Worm (Caenorhabditis elegans) whole organism, late embryonic: Measurements from ENCODE around the gene C04G2.5.

Experiments
- F13H6.1 ChIP-seq: sonication (generic microtip); optimal IDR thresholded peaks from 2 replicates; lab custom pipeline; 2016; ENCODE audit warnings: missing genetic modification characterization, missing compliant biosample characterization
- K02D7.2 ChIP-seq: sonication (generic microtip); optimal IDR thresholded peaks from 2 replicates; lab custom pipeline; 2017; ENCODE audit warnings: mild to moderate bottlenecking, missing genetic modification characterization, missing compliant biosample characterization
- K09A11.1 ChIP-seq: sonication (generic microtip); optimal IDR thresholded peaks from 2 replicates; lab custom pipeline; 2017; ENCODE audit warnings: antibody characterized with exemption, mild to moderate bottlenecking, missing genetic modification characterization, missing compliant biosample characterization; ENCODE audit not compliant: insufficient read depth
- ahr-1 ChIP-seq: sonication (generic microtip); optimal IDR thresholded peaks from 2 replicates; lab custom pipeline; 2016; ENCODE audit warnings: missing genetic modification characterization, missing compliant biosample characterization
- ama-1 ChIP-seq: fragments of 150-350 bp; optimal IDR thresholded peaks from 2 replicates; lab custom pipeline; 2014
- ceh-19 ChIP-seq: fragments of 200-800 bp; sonication (Bioruptor generic); optimal IDR thresholded peaks from 2 replicates; lab custom pipeline; 2018; ENCODE audit warnings: mild to moderate bottlenecking, missing genetic modification characterization, missing compliant biosample characterization
- ceh-22 ChIP-seq: sonication (generic microtip); optimal IDR thresholded peaks from 2 replicates; lab custom pipeline; 2017; ENCODE audit warnings: missing biosample characterization, missing genetic modification characterization
- ceh-31 ChIP-seq: sonication (generic microtip); optimal IDR thresholded peaks from 2 replicates; lab custom pipeline; 2016; ENCODE audit warnings: missing genetic modification characterization, missing compliant biosample characterization
- ceh-6 ChIP-seq: fragments of 200-800 bp; sonication (Bioruptor generic); optimal IDR thresholded peaks from 2 replicates; lab custom pipeline; 2018; ENCODE audit warnings: mild to moderate bottlenecking, missing genetic modification characterization, missing compliant biosample characterization
- che-1 ChIP-seq: sonication (generic microtip); optimal IDR thresholded peaks from 2 replicates; lab custom pipeline; 2016; ENCODE audit warnings: mild to moderate bottlenecking, missing genetic modification characterization, missing compliant biosample characterization
- dmd-4 ChIP-seq: sonication (generic microtip); optimal IDR thresholded peaks from 2 replicates; lab custom pipeline; 2016; ENCODE audit warnings: borderline replicate concordance, missing genetic modification characterization, missing compliant biosample characterization
- dve-1 ChIP-seq: sonication (generic microtip); optimal IDR thresholded peaks from 2 replicates; lab custom pipeline; 2017; ENCODE audit warnings: antibody characterized with exemption, mild to moderate bottlenecking, missing genetic modification characterization, missing compliant biosample characterization
- elt-2 ChIP-seq: sonication (generic microtip); optimal IDR thresholded peaks from 2 replicates; lab custom pipeline; 2016; ENCODE audit warnings: missing genetic modification reagents, missing genetic modification characterization, missing compliant biosample characterization
- ets-4 ChIP-seq: sonication (generic microtip); optimal IDR thresholded peaks from 2 replicates; lab custom pipeline; 2016; ENCODE audit warnings: missing genetic modification characterization, missing compliant biosample characterization
- eyg-1 ChIP-seq: sonication (generic microtip); optimal IDR thresholded peaks from 2 replicates; lab custom pipeline; 2016; ENCODE audit warnings: missing genotype, missing genetic modification characterization, missing compliant biosample characterization
- fax-1 ChIP-seq: sonication (generic microtip); optimal IDR thresholded peaks from 2 replicates; lab custom pipeline; 2016; ENCODE audit warnings: missing genotype, missing genetic modification characterization, missing compliant biosample characterization
- fkh-10 ChIP-seq: fragments of 150-350 bp; optimal IDR thresholded peaks from 2 replicates; lab custom pipeline; 2014; ENCODE audit warnings: missing biosample characterization, missing genetic modification reagents, missing genetic modification characterization
- fkh-6 ChIP-seq: sonication (generic microtip); optimal IDR thresholded peaks from 2 replicates; lab custom pipeline; 2016; ENCODE audit warnings: missing genetic modification characterization, missing compliant biosample characterization
- gmeb-2 ChIP-seq: sonication (generic microtip); optimal IDR thresholded peaks from 2 replicates; lab custom pipeline; 2016; ENCODE audit warnings: missing genetic modification characterization, inconsistent platforms, missing compliant biosample characterization
- hlh-15 ChIP-seq: sonication (generic microtip); optimal IDR thresholded peaks from 2 replicates; lab custom pipeline; 2016; ENCODE audit warnings: missing genetic modification characterization, missing compliant biosample characterization
- hlh-8 ChIP-seq: sonication (generic microtip); optimal IDR thresholded peaks from 2 replicates; lab custom pipeline; 2016; ENCODE audit warnings: missing genotype, missing genetic modification characterization, missing compliant biosample characterization
- lim-6 ChIP-seq: sonication (generic microtip); optimal IDR thresholded peaks from 2 replicates; lab custom pipeline; 2016; ENCODE audit warnings: missing genetic modification characterization, missing compliant biosample characterization
- lin-11 ChIP-seq: fragments of 200-800 bp; sonication (Bioruptor generic); optimal IDR thresholded peaks from 2 replicates; lab custom pipeline; 2018; ENCODE audit warnings: mild to moderate bottlenecking, missing genetic modification characterization, missing compliant biosample characterization
- npax-4 ChIP-seq: sonication (generic microtip); optimal IDR thresholded peaks from 2 replicates; lab custom pipeline; 2016; ENCODE audit warnings: missing genetic modification characterization, missing compliant biosample characterization
- odd-2 ChIP-seq: sonication (generic microtip); optimal IDR thresholded peaks from 2 replicates; lab custom pipeline; 2017; ENCODE audit warnings: antibody characterized with exemption, mild to moderate bottlenecking, missing genetic modification characterization, missing compliant biosample characterization
- pag-3 ChIP-seq: sonication (generic microtip); optimal IDR thresholded peaks from 2 replicates; lab custom pipeline; 2016; ENCODE audit warnings: missing compliant biosample characterization, missing genetic modification characterization, borderline replicate concordance
- pax-1 ChIP-seq: fragments of 150-350 bp; optimal IDR thresholded peaks from 2 replicates; lab custom pipeline; 2014; ENCODE audit warnings: missing biosample characterization, missing genetic modification characterization
- pha-2 ChIP-seq: sonication (generic microtip); optimal IDR thresholded peaks from 2 replicates; lab custom pipeline; 2017; ENCODE audit warnings: mild to moderate bottlenecking, missing genetic modification characterization, missing compliant biosample characterization
- pros-1 ChIP-seq: fragments of 150-350 bp; optimal IDR thresholded peaks from 2 replicates; lab custom pipeline; 2014; ENCODE audit warnings: missing biosample characterization, missing genetic modification reagents, missing genetic modification characterization
- rnt-1 ChIP-seq: sonication (generic microtip); optimal IDR thresholded peaks from 2 replicates; lab custom pipeline; 2016; ENCODE audit warnings: missing genetic modification characterization, missing compliant biosample characterization
- sdc-2 ChIP-seq: sonication (generic microtip); optimal IDR thresholded peaks from 2 replicates; lab custom pipeline; 2016; ENCODE audit warnings: missing genotype, missing genetic modification characterization, missing compliant biosample characterization
- sox-2 ChIP-seq: fragments of 200-800 bp; sonication (Bioruptor generic); IDR thresholded peaks from 2 replicates; pipeline ENCODE4 v1.3.6; 2022; ENCODE audit warnings: missing genetic modification reagents, missing genetic modification characterization, missing compliant biosample characterization
- syd-9 ChIP-seq: sonication (generic microtip); optimal IDR thresholded peaks from 2 replicates; lab custom pipeline; 2016; ENCODE audit warnings: mild to moderate bottlenecking, missing genetic modification characterization, moderate library complexity, missing compliant biosample characterization
- tbx-2 ChIP-seq: sonication (generic microtip); optimal IDR thresholded peaks from 2 replicates; lab custom pipeline; 2016; ENCODE audit warnings: missing genetic modification characterization, missing compliant biosample characterization
- ttx-3 ChIP-seq: sonication (generic microtip); optimal IDR thresholded peaks from 2 replicates; lab custom pipeline; 2016; ENCODE audit warnings: missing genetic modification reagents, missing genetic modification characterization, missing compliant biosample characterization
- unc-3 ChIP-seq, 2 experiments: fragments of 200-800 bp in 1 of 2; sonication (Bioruptor generic) in 1 of 2; sonication (generic microtip) in 1 of 2; conservative IDR thresholded peaks in 1 of 2; optimal IDR thresholded peaks in 1 of 2; 2 replicates each; pipeline versions ENCODE4 v1.3.6 to Lab custom; 2016 to 2022; ENCODE audit warnings: missing compliant biosample characterization in 2 of 2, missing genetic modification characterization in 2 of 2, missing genetic modification reagents in 1 of 2
- unc-42 ChIP-seq: sonication (generic microtip); optimal IDR thresholded peaks from 2 replicates; lab custom pipeline; 2016; ENCODE audit warnings: missing genotype, missing genetic modification characterization, missing compliant biosample characterization
- unc-86 ChIP-seq: sonication (generic microtip); optimal IDR thresholded peaks from 2 replicates; lab custom pipeline; 2016; ENCODE audit warnings: missing genetic modification characterization, missing compliant biosample characterization
- ztf-16 ChIP-seq: sonication (generic microtip); optimal IDR thresholded peaks from 2 replicates; lab custom pipeline; 2017; ENCODE audit warnings: missing genetic modification characterization, missing compliant biosample characterization

The C04G2.5 gene

DNA sequence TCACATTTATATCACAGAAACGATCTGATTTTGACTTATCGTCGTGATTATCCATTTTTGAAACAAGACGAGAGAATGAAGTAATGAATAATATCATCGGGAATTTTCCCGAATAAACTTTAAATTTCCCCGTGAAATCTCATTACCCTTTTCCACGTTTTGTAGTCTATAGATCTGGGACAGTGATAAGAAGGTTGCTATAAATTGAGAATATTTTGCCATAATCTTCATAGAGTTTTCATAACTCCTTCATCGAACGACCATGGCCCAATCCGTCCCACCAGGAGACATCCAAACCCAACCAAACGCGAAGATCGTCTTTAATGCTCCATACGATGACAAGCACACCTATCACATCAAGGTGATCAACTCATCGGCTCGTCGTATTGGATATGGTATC is at the start of gene C04G2.5, which contains the start of gene msp-36:
Gene C04G2.5 (minus strand): TSS at position 101 of the 400 bp plus-strand sequence.
Gene msp-36 (plus strand): TSS at position 263 of the 400 bp plus-strand sequence.
- TF ChIP-seq fkh-6 (tag; lab: Kevin White, UChicago) (no peak), hlh-8 (tag; lab: Kevin White, UChicago) (no peak), pros-1 (tag; lab: Kevin White, UChicago) (no peak), ahr-1 (tag; lab: Kevin White, UChicago) (no peak), fkh-10 (no peak), gmeb-2 (tag; lab: Kevin White, UChicago) (no peak), ceh-6 (GFP tag; lab: Kevin White, UChicago) (no peak), syd-9 (tag; lab: Kevin White, UChicago) (no peak), ceh-19 (GFP tag; lab: Kevin White, UChicago) (no peak), pax-1 (no peak), ceh-31 (tag; lab: Kevin White, UChicago) (no peak), ztf-16 (tag; lab: Kevin White, UChicago) (no peak), tbx-2 (tag; lab: Kevin White, UChicago) (no peak), ets-4 (tag; lab: Kevin White, UChicago) (no peak)

DNA sequence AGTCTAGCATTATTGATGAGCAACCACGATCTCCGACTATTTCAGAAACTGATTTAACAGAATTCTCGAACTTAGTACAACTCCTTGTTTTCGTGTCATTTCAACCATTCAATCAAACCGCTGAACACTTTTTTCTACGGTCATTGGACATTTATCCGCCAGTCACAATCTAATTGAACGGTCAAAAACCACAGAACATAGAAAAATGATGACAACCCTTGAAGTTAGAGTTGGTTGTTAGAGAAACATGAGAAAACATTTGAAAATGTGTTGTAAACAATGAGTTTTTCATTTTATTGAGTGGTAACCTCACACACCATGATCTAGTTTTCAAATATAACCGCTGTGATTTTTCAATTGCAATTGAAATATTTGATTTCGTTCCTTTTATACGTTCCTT is 49.4 kb upstream of the C04G2.5 start:
- no peak for TF ChIP-seq unc-42 (tag; lab: Kevin White, UChicago)
- no peak for TF ChIP-seq odd-2 (tag; lab: Kevin White, UChicago)
- TF ChIP-seq lin-11 (tag; lab: Kevin White, UChicago): no peak
- TF ChIP-seq sox-2: no peak
- no peak for TF ChIP-seq ztf-16 (tag; lab: Kevin White, UChicago)
- no peak for TF ChIP-seq syd-9 (tag; lab: Kevin White, UChicago)
- TF ChIP-seq pha-2: no peak
- no peak for TF ChIP-seq lim-6 (tag; lab: Kevin White, UChicago)
- no peak for TF ChIP-seq ceh-6 (GFP tag; lab: Kevin White, UChicago)
- TF ChIP-seq rnt-1 (tag; lab: Kevin White, UChicago): no peak
- TF ChIP-seq eyg-1 (tag; lab: Kevin White, UChicago): no peak

DNA sequence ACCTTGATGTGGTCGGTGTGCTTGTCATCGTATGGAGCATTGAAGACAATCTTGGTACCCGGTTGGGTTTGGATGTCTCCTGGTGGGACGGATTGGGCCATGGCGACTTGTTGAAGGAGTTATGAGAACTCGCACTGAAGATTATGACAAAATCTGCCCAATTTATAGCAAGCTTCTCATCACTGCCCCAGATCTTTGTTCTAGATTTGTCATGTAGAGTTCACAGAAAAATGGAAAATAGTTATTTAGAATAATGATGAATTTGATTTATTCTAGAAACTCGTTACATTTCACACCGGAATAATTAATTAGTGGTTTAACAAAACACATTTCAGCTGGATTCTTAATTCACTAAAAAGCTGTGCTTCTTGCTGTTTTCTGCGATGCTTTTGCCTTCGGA is 48.6 kb upstream of the C04G2.5 start, which contains the start of gene msp-38:
Gene msp-38 (minus strand): TSS at position 101 of the 400 bp plus-strand sequence.
- no peak for TF ChIP-seq npax-4 (tag; lab: Kevin White, UChicago)
- no peak for TF ChIP-seq syd-9 (tag; lab: Kevin White, UChicago)
- TF ChIP-seq tbx-2 (tag; lab: Kevin White, UChicago): no peak
- no peak for TF ChIP-seq unc-3 (GFP tag; conservative IDR thresholded peaks at IDR 0.05; lab: Robert Waterston, UW)
- no peak for TF ChIP-seq unc-3 (tag; optimal IDR thresholded peaks at IDR 0.05; lab: Kevin White, UChicago)
- no peak for TF ChIP-seq ama-1
- TF ChIP-seq pha-2: no peak
- TF ChIP-seq ahr-1 (tag; lab: Kevin White, UChicago): no peak
- TF ChIP-seq dve-1 (tag; lab: Kevin White, UChicago): no peak
- TF ChIP-seq sox-2: no peak
- TF ChIP-seq pag-3: no peak
- no peak for TF ChIP-seq K02D7.2 (tag; lab: Kevin White, UChicago)
- TF ChIP-seq fkh-6 (tag; lab: Kevin White, UChicago): no peak
- TF ChIP-seq hlh-15 (tag; lab: Kevin White, UChicago): no peak
- no peak for TF ChIP-seq sdc-2 (tag; lab: Kevin White, UChicago)
- TF ChIP-seq, all 69 proteins: peak for 0

DNA sequence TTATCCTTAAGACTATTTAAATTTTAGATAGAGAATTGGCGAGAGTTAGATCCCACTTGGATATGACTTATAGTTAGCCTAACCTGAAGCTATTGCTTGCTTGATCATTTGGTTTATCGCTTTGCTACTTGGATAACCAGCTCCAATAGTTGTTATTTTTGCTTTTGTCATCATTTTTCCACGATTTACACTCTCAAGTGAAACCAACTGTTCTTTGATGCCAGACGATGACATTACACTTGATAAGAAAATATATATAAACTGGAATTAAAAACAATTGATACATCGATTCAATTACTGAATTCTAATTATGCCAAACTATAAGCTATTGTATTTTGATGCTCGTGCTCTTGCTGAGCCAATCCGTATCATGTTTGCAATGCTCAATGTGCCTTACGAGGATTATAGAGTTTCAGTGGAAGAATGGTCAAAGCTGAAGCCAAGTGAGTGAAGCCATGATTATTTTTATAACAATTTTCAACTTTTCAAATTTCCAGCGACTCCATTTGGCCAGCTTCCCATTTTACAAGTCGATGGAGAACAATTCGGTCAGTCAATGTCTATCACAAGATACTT is 46.9 kb upstream of the C04G2.5 start, which contains the start of the genes gst-2, gst-4 and dhs-12:
Gene gst-2 (minus strand): TSS at position 132 of the 576 bp plus-strand sequence.
Gene gst-4 (plus strand): TSS at position 296 of the 576 bp plus-strand sequence.
Gene dhs-12 (plus strand): TSS at position 526 of the 576 bp plus-strand sequence.
- TF ChIP-seq che-1 (no peak), pax-1 (no peak), npax-4 (tag; lab: Kevin White, UChicago) (no peak), unc-86 (tag; lab: Kevin White, UChicago) (no peak), eyg-1 (tag; lab: Kevin White, UChicago) (no peak), ceh-22 (tag; lab: Kevin White, UChicago) (no peak), fax-1 (tag; lab: Kevin White, UChicago) (no peak), elt-2 (tag; lab: Kevin White, UChicago) (no peak), fkh-10 (no peak), dmd-4 (no peak), K02D7.2 (tag; lab: Kevin White, UChicago) (no peak), ets-4 (tag; lab: Kevin White, UChicago) (no peak), F13H6.1 (tag; lab: Kevin White, UChicago) (no peak), unc-42 (tag; lab: Kevin White, UChicago) (no peak), lin-11 (tag; lab: Kevin White, UChicago) (no peak), dve-1 (tag; lab: Kevin White, UChicago) (no peak), pha-2 (no peak), ttx-3 (no peak), syd-9 (tag; lab: Kevin White, UChicago) (no peak), K09A11.1 (tag; lab: Kevin White, UChicago) (no peak)
